Fruit fly (Drosophila melanogaster) whole organism: ENCODE measurements around the gene Ude.

Source experiments
- CG8478 ChIP-seq: fragments of >200 bp; optimal IDR thresholded peaks from 2 replicates; lab custom pipeline; 2018; ENCODE audit warnings: inconsistent platforms
- Dll ChIP-seq: fragments of >200 bp; optimal IDR thresholded peaks from 2 replicates; lab custom pipeline; 2017
- EcR ChIP-seq, 2 experiments: fragments of >200 bp; optimal IDR thresholded peaks; 2 replicates each; lab custom pipeline; 2017; ENCODE audit warnings: missing biosample characterization in 2 of 2, missing genetic modification characterization in 2 of 2, missing genetic modification reagents in 2 of 2
- pan ChIP-seq: fragments of >200 bp; optimal IDR thresholded peaks from 2 replicates; lab custom pipeline; 2017
- psq ChIP-seq: fragments of >200 bp; optimal IDR thresholded peaks from 2 replicates; lab custom pipeline; 2017
- usp ChIP-seq: fragments of >200 bp; optimal IDR thresholded peaks from 2 replicates; lab custom pipeline; 2017; ENCODE audit warnings: missing biosample characterization, missing genetic modification characterization, mixed read lengths

Ude gene

DNA sequence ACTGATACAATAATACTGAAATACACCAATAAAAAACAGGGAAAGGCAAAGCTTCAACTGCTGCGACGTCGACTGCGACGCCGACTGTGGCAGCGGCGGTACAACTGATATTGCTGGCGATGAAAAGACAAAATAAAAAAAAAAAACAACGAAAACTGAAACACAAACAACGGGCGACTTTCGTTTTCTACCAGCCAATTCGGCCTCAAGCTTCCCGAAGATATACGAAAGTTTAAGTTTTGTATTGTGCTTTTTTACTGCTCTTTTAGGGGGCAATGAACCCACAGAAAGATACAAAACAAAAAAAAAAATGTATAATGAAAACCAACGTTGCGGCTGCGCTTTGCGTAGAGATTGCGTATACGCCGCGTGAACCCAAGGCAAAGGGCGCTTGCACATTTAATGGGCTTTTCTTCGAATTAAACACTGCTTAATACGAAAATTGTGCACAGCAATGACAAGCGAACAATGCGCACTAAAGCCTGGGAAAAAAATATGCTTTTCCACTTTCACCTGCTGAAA is 21.2 kb downstream of the Ude start:
- TF ChIP-seq psq, result no peak
- no peak for TF ChIP-seq CG8478
- no peak for TF ChIP-seq EcR (GFP tag; optimal IDR thresholded peaks at IDR 0.05; lab: Kevin White, UChicago)
- TF ChIP-seq Dll (lab: Kevin White, UChicago), result no peak
- no peak for TF ChIP-seq usp (GFP tag; lab: Kevin White, UChicago)
- TF ChIP-seq pan (lab: Kevin White, UChicago), result no peak

DNA sequence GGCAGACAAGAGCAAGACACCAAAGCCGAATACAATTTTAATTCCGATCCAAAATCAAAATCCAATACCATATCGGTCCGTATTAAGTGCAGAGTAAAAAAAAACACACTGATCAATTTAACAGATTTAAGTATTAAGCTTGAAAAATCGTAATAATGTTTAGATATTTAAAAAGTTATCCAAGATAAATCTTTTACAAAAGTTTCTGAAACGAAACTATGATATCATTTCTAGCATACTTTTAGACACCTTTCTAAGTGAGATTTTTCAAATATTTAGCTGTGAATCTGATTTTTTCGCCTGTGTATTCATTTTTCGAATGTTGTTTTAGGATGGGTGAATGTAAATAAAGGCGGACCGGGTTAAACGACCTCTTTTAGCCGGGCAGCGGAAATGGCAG is 22.4 kb downstream of the Ude start:
- TF ChIP-seq psq, result no peak
- no peak for TF ChIP-seq pan (lab: Kevin White, UChicago)
- TF ChIP-seq Dll (lab: Kevin White, UChicago), result no peak

DNA sequence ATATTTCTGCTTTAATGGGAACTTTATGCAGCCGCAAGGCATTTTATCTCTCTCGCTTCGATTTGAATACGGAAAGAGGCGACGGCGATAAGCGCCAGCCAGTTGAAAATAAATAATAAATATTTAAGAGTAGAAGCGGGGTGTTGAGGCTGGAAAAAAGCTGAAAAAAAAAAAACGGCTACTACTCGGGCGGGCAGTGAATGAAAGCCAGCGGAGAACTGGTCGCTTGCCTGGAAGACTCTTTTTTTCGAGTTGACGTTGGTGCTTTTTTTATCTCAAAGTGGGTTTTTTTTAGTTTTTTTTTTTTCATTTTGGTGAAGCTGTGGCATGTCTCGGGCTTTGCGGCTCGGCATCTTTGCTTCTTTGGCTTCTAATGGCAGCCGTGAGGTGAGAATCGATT is 26.0 kb downstream of the Ude start:
- TF ChIP-seq psq (no peak), EcR (GFP tag; optimal IDR thresholded peaks at IDR 0.05; lab: Kevin White, UChicago) (no peak), Dll (lab: Kevin White, UChicago) (no peak), pan (lab: Kevin White, UChicago) (no peak), CG8478 (no peak), usp (GFP tag; lab: Kevin White, UChicago) (no peak)

DNA sequence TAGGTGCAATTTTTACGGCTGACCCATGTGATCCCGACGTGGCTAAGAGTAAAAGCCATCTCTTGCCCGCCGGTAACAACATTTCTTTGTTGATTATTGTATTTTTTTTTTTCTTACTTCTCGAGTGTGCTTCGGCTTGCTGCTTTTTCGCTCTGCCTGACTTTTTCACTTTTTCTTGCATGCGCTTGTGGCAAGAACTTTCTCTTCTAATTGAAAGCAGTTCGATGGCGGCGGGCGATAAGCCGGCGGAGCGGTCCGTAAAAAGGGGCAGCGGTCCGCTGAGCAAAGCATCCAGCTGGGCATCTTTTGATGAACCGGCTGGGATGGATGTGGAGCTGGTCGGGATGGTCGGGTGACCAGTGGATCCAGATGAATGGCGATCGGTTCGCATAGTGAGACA is 26.5 kb downstream of the Ude start:
- TF ChIP-seq EcR (GFP tag; optimal IDR thresholded peaks at IDR 0.05; lab: Kevin White, UChicago) (no peak), CG8478 (no peak), Dll (lab: Kevin White, UChicago) (no peak), usp (GFP tag; lab: Kevin White, UChicago) (no peak), pan (lab: Kevin White, UChicago) (no peak), psq (no peak)

DNA sequence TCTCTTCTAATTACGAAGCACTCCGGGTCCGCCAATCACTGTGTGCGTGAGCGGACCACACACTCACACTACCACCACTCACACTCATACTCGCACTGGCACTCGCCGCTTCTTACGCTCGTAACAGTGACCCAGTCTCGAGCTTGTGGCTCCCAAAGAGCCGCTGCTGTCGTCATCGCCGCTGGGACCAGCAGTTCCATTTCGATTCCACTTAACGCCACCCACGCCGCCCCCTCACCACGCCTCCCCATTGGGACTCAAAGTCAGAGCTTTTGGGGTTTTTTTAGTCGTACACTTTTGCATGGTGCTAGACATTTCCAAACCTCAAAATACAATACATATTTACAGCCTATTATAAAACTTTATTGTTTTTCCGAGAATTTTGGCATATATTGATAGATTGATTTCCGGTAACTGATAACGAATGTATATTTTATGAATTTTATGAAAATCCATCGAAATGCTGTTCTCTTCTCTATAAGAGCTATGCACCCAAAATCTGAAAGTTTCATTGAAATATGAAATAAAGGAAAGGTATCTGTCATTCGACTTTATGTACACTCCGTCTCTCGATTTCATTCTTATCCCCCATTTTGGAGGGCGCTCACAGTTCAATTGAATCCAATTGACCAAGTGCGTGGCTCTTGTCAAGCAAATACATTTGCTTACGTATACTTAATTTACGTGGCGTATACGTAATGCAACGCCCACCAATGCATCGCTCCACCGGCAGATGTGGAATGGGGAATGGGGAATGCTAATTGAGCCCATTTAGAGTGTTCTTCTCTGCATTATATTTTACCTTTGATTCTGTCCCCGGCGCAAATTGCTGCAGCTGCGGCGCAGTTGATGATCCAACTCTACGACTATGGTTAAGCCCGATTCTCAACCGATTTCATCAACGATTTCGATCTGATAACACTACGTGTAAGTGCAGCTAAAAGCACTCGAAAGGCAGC is 27.9 kb downstream of the Ude start, which contains the start of gene CG42331:
Gene CG42331 (plus strand): TSS at position 909 of the 959 bp plus-strand sequence.
- TF ChIP-seq psq, result no peak
- TF ChIP-seq pan (lab: Kevin White, UChicago), result no peak
- TF ChIP-seq Dll (lab: Kevin White, UChicago), result no peak
- no peak for TF ChIP-seq usp (GFP tag; lab: Kevin White, UChicago)
- TF ChIP-seq EcR (GFP tag; optimal IDR thresholded peaks at IDR 0.05; lab: Kevin White, UChicago), result no peak
- TF ChIP-seq CG8478, result no peak

DNA sequence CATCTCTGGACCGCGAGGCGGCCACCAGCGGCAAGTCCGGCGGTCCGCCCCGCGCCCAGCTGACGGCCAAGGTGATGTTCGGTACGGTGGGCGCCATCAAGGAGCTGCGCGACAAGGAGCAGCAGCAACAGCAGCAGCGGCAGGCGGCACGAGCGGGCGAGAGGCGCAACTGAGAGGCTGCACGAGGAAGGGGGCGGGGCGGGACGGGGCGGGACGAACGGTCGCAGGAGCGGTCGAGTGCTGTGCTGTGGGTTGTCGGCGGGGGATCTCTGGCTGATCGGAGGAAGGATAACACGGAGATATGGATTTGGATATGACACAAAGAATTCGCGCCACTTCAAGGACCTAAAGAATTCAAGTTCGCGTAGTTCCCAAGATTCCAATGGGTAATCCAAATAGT is 29.9 kb downstream of the Ude start:
- TF ChIP-seq CG8478, result no peak
- no peak for TF ChIP-seq EcR (GFP tag; optimal IDR thresholded peaks at IDR 0.05; lab: Kevin White, UChicago)
- no peak for TF ChIP-seq psq
- TF ChIP-seq usp (GFP tag; lab: Kevin White, UChicago), result no peak
- TF ChIP-seq Dll (lab: Kevin White, UChicago), result no peak
- TF ChIP-seq pan (lab: Kevin White, UChicago), result no peak

DNA sequence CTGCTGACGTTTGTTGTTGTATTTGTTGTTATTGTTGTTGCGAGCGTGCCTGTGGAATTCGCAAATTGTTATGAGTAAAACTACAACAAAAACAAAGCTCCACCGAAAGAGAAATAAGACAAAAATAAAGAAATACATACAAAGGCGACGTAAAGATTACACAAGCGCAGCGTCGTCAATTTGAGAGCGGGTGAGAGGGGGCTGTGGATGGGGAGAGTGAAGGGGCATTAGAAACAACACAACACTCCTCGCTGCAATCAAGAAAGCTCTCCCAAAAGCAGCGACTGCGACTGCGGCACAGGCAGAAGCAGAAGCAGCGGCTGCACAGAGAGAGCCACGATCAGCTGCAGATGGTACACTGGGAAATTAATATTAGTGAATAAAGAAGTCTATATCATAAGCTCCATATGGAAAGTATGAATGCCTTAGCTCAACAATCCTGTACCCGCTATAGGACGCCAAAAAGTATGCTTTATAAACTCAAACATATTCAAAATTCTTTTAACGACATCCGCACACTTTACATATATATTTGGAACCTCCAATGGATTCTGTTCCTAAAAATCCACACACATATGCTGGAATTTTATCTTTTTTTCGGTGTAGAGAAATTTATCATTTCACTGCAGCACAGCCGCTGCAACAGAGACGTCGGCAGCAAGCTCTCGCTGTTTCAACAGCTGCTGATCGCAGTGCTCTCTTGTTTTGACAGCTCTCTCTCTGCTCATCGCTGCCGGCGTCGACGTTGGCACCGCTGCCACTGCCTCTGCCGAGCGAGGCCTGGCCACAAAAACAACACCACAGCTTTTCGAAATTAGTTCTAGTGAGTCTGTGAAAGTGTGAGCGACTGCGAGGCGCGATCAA is 30.7 kb downstream of the Ude start, which contains the start of gene CG13631:
Gene CG13631 (plus strand): TSS at position 814 of the 864 bp plus-strand sequence.
- TF ChIP-seq CG8478 (no peak), EcR (GFP tag; optimal IDR thresholded peaks at IDR 0.05; lab: Kevin White, UChicago) (no peak), psq (no peak), Dll (lab: Kevin White, UChicago) (peak; percentile 35)

DNA sequence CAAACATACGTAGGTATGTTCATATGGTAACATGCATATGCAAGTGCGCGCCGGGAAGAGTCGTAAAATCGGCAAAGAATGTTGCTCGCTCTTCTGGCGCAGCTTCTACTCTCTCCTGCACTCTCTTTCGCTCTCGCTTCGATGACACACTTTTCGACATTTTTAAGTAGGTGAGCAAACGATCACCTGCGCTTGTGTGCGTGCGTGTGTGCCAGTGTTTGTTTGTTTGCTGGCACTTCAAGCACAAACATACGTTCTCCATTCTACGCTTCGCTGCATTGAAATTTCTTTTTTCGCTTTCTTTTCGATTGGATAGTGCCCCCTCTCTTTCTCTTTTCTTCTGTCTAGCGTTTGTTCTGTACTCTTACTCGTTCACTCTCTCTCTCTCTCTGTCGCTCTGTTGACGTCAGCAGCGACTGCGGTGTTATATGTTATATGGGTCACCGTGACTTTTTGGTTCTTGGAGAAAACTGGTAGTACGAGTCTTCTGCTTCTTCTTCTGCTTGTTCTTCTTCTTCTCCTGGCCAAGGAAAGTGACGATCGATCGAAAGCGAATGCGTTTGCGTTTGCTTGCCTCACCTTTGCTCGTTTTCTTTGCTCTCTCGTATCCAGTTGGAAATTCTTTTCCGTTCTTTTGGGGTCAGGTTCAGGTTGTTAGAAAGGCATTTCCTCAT is 31.7 kb downstream of the Ude start:
- TF ChIP-seq Dll (lab: Kevin White, UChicago), result peak; percentile 76
- TF ChIP-seq CG8478, result no peak
- no peak for TF ChIP-seq usp (GFP tag; lab: Kevin White, UChicago)

DNA sequence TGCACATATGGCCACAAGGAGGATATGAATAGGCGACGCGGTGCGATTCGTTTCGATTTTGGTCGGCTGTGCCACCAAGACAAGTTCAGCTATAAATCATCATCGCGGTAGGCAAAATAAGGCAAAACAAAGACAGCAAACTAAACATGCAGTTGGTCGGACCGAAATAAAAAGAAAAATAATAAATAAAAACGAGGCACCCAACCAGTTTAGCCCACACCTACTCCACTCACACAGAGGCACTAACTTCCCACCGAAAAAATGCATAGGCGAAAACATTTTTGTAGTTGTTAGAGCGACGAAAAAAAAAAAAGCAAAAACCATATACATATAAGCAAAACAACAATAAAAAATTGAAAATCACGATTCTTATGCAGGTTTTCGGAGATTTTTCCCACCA is 32.8 kb downstream of the Ude start:
- TF ChIP-seq Dll (lab: Kevin White, UChicago) (no peak), CG8478 (no peak), psq (no peak), usp (GFP tag; lab: Kevin White, UChicago) (no peak), EcR (GFP tag; optimal IDR thresholded peaks at IDR 0.05; lab: Kevin White, UChicago) (no peak), pan (lab: Kevin White, UChicago) (no peak)

DNA sequence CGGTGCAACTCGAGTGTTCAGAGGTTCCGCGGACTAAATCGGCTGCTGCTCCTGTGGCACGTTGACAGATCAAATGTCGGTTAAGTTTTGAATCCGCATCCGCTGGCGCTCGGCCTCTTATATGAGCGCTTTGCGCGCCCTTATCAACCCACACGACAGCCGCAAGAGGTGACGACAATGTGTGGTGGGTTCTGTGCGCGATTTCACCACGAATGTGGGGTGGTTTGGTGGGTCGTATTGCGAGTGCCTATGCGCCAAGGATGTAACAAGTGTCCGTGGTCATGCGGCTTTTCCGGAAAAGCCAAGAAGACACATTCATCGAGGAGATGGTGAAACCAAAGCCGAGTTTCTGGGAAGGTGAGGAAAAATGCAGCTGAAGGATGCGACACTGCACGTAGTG is 34.5 kb downstream of the Ude start, which contains the start of gene AstA:
Gene AstA (minus strand): TSS at position 101 of the 400 bp plus-strand sequence.
- TF ChIP-seq pan (lab: Kevin White, UChicago), result no peak
- TF ChIP-seq Dll (lab: Kevin White, UChicago), result no peak
- no peak for TF ChIP-seq EcR (GFP tag; optimal IDR thresholded peaks at IDR 0.05; lab: Kevin White, UChicago)
- TF ChIP-seq psq, result no peak
- no peak for TF ChIP-seq CG8478
- no peak for TF ChIP-seq usp (GFP tag; lab: Kevin White, UChicago)

DNA sequence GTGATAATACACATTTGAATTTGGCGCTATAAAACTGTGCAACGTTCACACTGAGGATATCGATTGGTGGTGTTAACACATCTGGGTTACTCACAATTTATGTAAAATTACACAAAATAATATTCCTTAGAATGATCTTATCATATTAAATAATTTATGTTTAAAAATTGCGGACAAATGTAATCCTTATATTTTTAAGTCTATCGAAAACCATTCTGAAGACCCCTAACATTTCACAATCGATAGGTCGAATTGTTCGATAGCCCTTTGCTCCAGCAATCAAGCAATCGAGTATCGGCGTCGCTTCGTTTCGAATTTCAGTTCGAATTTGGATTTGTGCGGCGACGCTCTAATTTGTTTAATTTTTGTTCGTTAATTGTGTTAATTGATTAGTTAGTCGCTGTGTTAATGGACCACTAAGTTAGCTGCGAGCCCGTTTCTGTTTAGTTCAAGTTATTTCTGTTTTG is 45.9 kb downstream of the Ude start, which contains the start of gene asp:
Gene asp (plus strand): TSS at position 289 of the 467 bp plus-strand sequence.
- no peak for TF ChIP-seq Dll (lab: Kevin White, UChicago)
